Worm (Caenorhabditis elegans) whole organism, L1 larva: ENCODE data around the gene D1044.6.
A peak's percentile ranks its signal among the peaks of the same experiment; 100 is the strongest.

Experiments used
- C34B4.2 ChIP-seq: sonication (generic microtip); optimal IDR thresholded peaks from 2 replicates; lab custom pipeline; 2017; ENCODE audit warnings: mild to moderate bottlenecking, missing genetic modification characterization, missing compliant biosample characterization
- F16B12.6 ChIP-seq: fragments of 150-350 bp; optimal IDR thresholded peaks from 2 replicates; lab custom pipeline; 2014; ENCODE audit warnings: missing biosample characterization, missing genetic modification characterization
- Y116A8C.19 ChIP-seq: sonication (generic microtip); optimal IDR thresholded peaks from 2 replicates; lab custom pipeline; 2016; ENCODE audit warnings: missing compliant biosample characterization, missing genetic modification characterization, borderline replicate concordance
- alr-1 ChIP-seq: fragments of 200-800 bp; sonication (Bioruptor generic); optimal IDR thresholded peaks from 2 replicates; lab custom pipeline; 2018; ENCODE audit warnings: borderline replicate concordance, mild to moderate bottlenecking, missing genetic modification characterization, missing compliant biosample characterization
- aly-2 ChIP-seq: fragments of 150-350 bp; optimal IDR thresholded peaks from 2 replicates; lab custom pipeline; 2014; ENCODE audit warnings: missing biosample characterization, missing genetic modification characterization
- blmp-1 ChIP-seq: fragments of 150-350 bp; optimal IDR thresholded peaks from 2 replicates; lab custom pipeline; 2014; ENCODE audit warnings: missing biosample characterization, missing genetic modification characterization
- dpl-1 ChIP-seq, 3 experiments: fragments of 150-350 bp in 2 of 3; sonication (generic microtip) in 1 of 3; optimal IDR thresholded peaks; 2 replicates each; lab custom pipeline; 2014 to 2017; ENCODE audit warnings: missing biosample characterization in 3 of 3, missing genetic modification characterization in 3 of 3, missing genetic modification reagents in 3 of 3
- efl-1 ChIP-seq, 4 experiments: fragments of 150-350 bp; optimal IDR thresholded peaks in 3 of 4; peaks in 1 of 4; 1 replicate in 1 of 4; 2 replicates in 3 of 4; lab custom pipeline; 2014; ENCODE audit warnings: missing biosample characterization in 2 of 4, missing genetic modification characterization in 2 of 4, missing genetic modification reagents in 2 of 4
- elt-2 ChIP-seq: sonication (generic microtip); optimal IDR thresholded peaks from 2 replicates; lab custom pipeline; 2016; ENCODE audit warnings: missing genetic modification characterization, mild to moderate bottlenecking, inconsistent platforms, missing compliant biosample characterization, missing genetic modification reagents
- fkh-4 ChIP-seq: sonication (generic microtip); optimal IDR thresholded peaks from 2 replicates; lab custom pipeline; 2016; ENCODE audit warnings: missing compliant biosample characterization, missing genetic modification characterization, borderline replicate concordance
- fkh-8 ChIP-seq: sonication (generic microtip); optimal IDR thresholded peaks from 2 replicates; lab custom pipeline; 2016; ENCODE audit warnings: mild to moderate bottlenecking, missing genetic modification characterization, missing compliant biosample characterization
- fos-1 ChIP-seq: fragments of 150-350 bp; optimal IDR thresholded peaks from 2 replicates; lab custom pipeline; 2014; ENCODE audit warnings: missing biosample characterization, missing genetic modification characterization
- grh-1 ChIP-seq: fragments of 200-800 bp; sonication (Bioruptor generic); IDR thresholded peaks from 2 replicates; pipeline ENCODE4 v1.3.6; 2022; ENCODE audit warnings: missing genetic modification reagents, missing genetic modification characterization, missing compliant biosample characterization
- hpl-2 ChIP-seq: fragments of 150-350 bp; optimal IDR thresholded peaks from 2 replicates; lab custom pipeline; 2014; ENCODE audit warnings: missing biosample characterization, missing genetic modification reagents, missing genetic modification characterization
- jun-1 ChIP-seq: fragments of 150-350 bp; optimal IDR thresholded peaks from 2 replicates; lab custom pipeline; 2014; ENCODE audit warnings: missing biosample characterization, missing genetic modification reagents, missing genetic modification characterization
- lin-14 ChIP-seq: fragments of 200-800 bp; sonication (Bioruptor generic); optimal IDR thresholded peaks from 2 replicates; lab custom pipeline; 2018; ENCODE audit warnings: mild to moderate bottlenecking, missing genetic modification characterization, moderate library complexity, missing compliant biosample characterization
- lin-15B ChIP-seq: fragments of 150-350 bp; sonication (generic microtip); optimal IDR thresholded peaks from 3 replicates; lab custom pipeline; 2014; ENCODE audit warnings: missing biosample characterization, missing genetic modification characterization
- lin-35 ChIP-seq, 2 experiments: fragments of 150-350 bp; optimal IDR thresholded peaks; 2 replicates each; lab custom pipeline; 2014; ENCODE audit warnings: missing biosample characterization in 2 of 2, missing genetic modification characterization in 2 of 2, missing genetic modification reagents in 2 of 2
- lsy-2 ChIP-seq, 2 experiments: fragments of 150-350 bp; optimal IDR thresholded peaks; 2 replicates each; lab custom pipeline; 2014; ENCODE audit warnings: missing biosample characterization in 2 of 2, missing genetic modification characterization in 2 of 2
- nhr-12 ChIP-seq: sonication (generic microtip); optimal IDR thresholded peaks from 2 replicates; lab custom pipeline; 2017; ENCODE audit warnings: missing biosample characterization, missing genetic modification characterization
- nhr-19 ChIP-seq: fragments of 200-800 bp; sonication (Bioruptor generic); conservative IDR thresholded peaks from 2 replicates; pipeline ENCODE4 v1.3.6; 2022; ENCODE audit warnings: missing genetic modification characterization, missing compliant biosample characterization
- nhr-20 ChIP-seq: sonication (generic microtip); optimal IDR thresholded peaks from 2 replicates; lab custom pipeline; 2016; ENCODE audit warnings: mild to moderate bottlenecking, missing genetic modification characterization, missing compliant biosample characterization
- nhr-237 ChIP-seq: fragments of 150-350 bp; optimal IDR thresholded peaks from 2 replicates; lab custom pipeline; 2014; ENCODE audit warnings: missing biosample characterization, missing genetic modification characterization
- nhr-28 ChIP-seq: fragments of 150-350 bp; optimal IDR thresholded peaks from 2 replicates; lab custom pipeline; 2014; ENCODE audit warnings: missing biosample characterization, missing genetic modification characterization
- nhr-47 ChIP-seq: sonication (generic microtip); optimal IDR thresholded peaks from 2 replicates; lab custom pipeline; 2016; ENCODE audit warnings: mild to moderate bottlenecking, missing genetic modification characterization, moderate library complexity, missing compliant biosample characterization
- nhr-71 ChIP-seq: sonication (generic microtip); optimal IDR thresholded peaks from 2 replicates; lab custom pipeline; 2016; ENCODE audit warnings: mild to moderate bottlenecking, missing genetic modification characterization, moderate library complexity, missing compliant biosample characterization
- nhr-85 ChIP-seq: sonication (generic microtip); peaks from one replicate; lab custom pipeline; 2016; ENCODE audit warnings: missing genetic modification characterization, inconsistent platforms, missing compliant biosample characterization
- nhr-90 ChIP-seq: sonication (generic microtip); optimal IDR thresholded peaks from 2 replicates; lab custom pipeline; 2016; ENCODE audit warnings: mild to moderate bottlenecking, missing genetic modification characterization, missing compliant biosample characterization; ENCODE audit not compliant: poor library complexity
- pqm-1 ChIP-seq: sonication (generic microtip); optimal IDR thresholded peaks from 3 replicates; lab custom pipeline; 2017; ENCODE audit warnings: missing biosample characterization, missing genetic modification characterization
- skn-1 ChIP-seq: fragments of 150-350 bp; optimal IDR thresholded peaks from 2 replicates; lab custom pipeline; 2014; ENCODE audit warnings: missing biosample characterization, missing genetic modification characterization
- snpc-4 ChIP-seq: fragments of 150-350 bp; optimal IDR thresholded peaks from 2 replicates; lab custom pipeline; 2014; ENCODE audit warnings: missing biosample characterization, missing genetic modification characterization
- snu-23 ChIP-seq: sonication (generic microtip); optimal IDR thresholded peaks from 2 replicates; lab custom pipeline; 2016; ENCODE audit warnings: missing genetic modification characterization, missing compliant biosample characterization
- sox-4 ChIP-seq: sonication (generic microtip); optimal IDR thresholded peaks from 2 replicates; lab custom pipeline; 2016; ENCODE audit warnings: missing genetic modification characterization, missing compliant biosample characterization
- sptf-1 ChIP-seq: fragments of 150-350 bp; optimal IDR thresholded peaks from 2 replicates; lab custom pipeline; 2014; ENCODE audit warnings: missing biosample characterization, missing genetic modification characterization
- swsn-7 ChIP-seq: sonication (generic microtip); optimal IDR thresholded peaks from 2 replicates; lab custom pipeline; 2016; ENCODE audit warnings: missing genetic modification characterization, missing compliant biosample characterization
- tbx-2 ChIP-seq: sonication (generic microtip); optimal IDR thresholded peaks from 2 replicates; lab custom pipeline; 2016; ENCODE audit warnings: missing genetic modification characterization, missing compliant biosample characterization
- unc-130 ChIP-seq: fragments of 150-350 bp; optimal IDR thresholded peaks from 2 replicates; lab custom pipeline; 2017; ENCODE audit warnings: missing biosample characterization, missing genetic modification characterization, inconsistent platforms
- xbp-1 ChIP-seq: sonication (generic microtip); optimal IDR thresholded peaks from 2 replicates; lab custom pipeline; 2016; ENCODE audit warnings: missing genetic modification characterization, missing compliant biosample characterization
- zag-1 ChIP-seq: fragments of 150-350 bp; optimal IDR thresholded peaks from 2 replicates; lab custom pipeline; 2014; ENCODE audit warnings: missing biosample characterization, missing genetic modification characterization

Gene D1044.6

DNA sequence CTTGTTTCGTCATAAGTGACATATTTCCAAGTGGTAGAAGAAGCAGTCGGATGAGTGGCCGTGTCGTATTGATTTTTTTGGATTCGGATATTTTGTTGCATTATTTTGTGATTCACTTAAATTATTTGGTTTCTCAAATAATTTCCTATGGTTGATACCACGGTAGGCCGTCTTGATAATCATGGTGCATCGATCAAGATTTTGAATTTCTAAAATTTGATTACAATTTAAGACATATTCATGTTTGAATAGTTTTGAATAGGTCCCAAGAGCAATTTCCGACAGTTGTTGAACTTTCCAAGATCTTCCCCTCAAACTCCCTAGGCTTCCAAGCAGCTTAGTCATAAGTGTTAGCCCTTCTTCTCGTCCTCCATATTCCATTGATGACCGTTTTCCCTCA lies 21.0 kb downstream of the D1044.6 start, which contains the start of gene D1044.4:
TSS of gene D1044.4 (minus strand) at position 101 of the 400 bp plus-strand sequence.
- TF ChIP-seq dpl-1 (GFP tag; optimal IDR thresholded peaks at IDR 0.05; lab: Kevin White, UChicago) (no peak), xbp-1 (no peak), elt-2 (no peak), fkh-4 (no peak), nhr-71 (tag; lab: Kevin White, UChicago) (no peak), Y116A8C.19 (tag; lab: Kevin White, UChicago) (no peak), nhr-12 (tag; lab: Kevin White, UChicago) (no peak), nhr-28 (tag; lab: Kevin White, UChicago) (no peak), jun-1 (tag; lab: Kevin White, UChicago) (no peak), lin-15B (no peak), snpc-4 (no peak), zag-1 (tag; lab: Kevin White, UChicago) (no peak)

DNA sequence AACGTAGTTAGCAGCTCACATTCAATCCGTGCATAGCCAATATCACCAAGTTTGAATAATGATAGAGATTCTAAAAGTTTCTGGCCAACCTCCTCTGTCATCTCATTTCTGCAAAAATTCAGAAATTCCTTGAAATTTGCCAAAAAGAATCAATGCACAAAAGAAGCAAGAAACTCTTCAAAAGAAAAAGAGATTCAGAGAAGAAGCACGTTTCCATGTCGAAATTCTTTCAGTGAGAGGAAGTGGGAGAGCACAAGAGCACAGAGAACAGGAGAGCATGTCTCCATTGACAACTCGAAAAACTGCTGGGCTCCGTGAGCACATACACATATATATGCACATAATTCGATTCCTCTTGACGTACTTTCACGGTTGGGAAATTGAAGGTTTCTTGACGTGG lies 25.6 kb downstream of the D1044.6 start, which contains the start of gene nekl-4:
TSS of gene nekl-4 (minus strand) at position 101 of the 400 bp plus-strand sequence.
- peak; percentile 78 for TF ChIP-seq fkh-8 (tag; lab: Kevin White, UChicago)
- TF ChIP-seq sptf-1 (tag; lab: Kevin White, UChicago), result no peak

DNA sequence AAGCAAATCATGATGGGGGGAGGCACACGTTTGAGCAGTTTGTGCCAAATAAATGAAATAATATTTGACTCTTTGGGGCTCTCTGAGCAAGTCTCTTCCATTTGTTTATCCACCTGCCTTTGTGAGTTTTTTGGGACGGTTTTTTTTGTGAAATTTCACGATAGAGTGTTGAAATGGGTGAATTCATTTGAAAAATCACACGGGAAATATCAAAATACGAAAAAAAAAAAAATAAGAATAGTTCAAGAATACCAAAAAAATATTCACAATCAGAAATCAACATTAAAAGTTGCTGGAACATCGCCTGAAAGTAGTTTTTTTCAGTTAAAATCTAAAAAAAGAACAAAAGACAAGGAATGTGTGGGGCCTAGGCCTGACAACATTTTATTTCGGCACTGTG lies 30.5 kb downstream of the D1044.6 start, which contains the start of gene pqn-25:
TSS of gene pqn-25 (minus strand) at position 101 of the 400 bp plus-strand sequence.
- TF ChIP-seq nhr-47 (tag; lab: Kevin White, UChicago), result no peak
- TF ChIP-seq, all 84 proteins: peak for 0

DNA sequence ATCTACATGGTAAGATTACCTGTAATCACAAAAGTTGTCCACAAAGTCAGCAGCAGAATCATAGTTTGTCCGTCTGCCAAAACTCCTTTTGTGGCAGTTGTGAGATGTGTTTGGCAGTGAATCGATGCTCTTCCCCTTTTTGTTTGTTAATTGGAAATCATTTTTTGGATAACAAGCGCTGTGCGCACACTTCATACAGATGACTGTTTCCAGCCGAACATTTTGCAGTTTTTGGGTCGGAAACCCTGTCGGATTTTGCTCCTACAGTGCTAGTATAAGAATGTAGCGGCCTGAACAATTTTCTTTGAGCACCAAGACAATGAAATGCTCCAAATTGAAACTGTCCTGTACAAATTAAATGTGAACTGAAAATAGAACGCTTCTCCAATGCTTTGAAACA lies 34.3 kb downstream of the D1044.6 start, which contains the start of gene D1044.7:
TSS of gene D1044.7 (minus strand) at position 101 of the 400 bp plus-strand sequence.
- TF ChIP-seq efl-1 (optimal IDR thresholded peaks at IDR 0.05; lab: Kevin White, UChicago) (no peak), efl-1 (GFP tag; optimal IDR thresholded peaks at IDR 0.05 in 1 of 2; lab: Kevin White, UChicago) (peak in 1 of 2 experiments; percentile 42), nhr-19 (GFP tag; lab: Robert Waterston, UW) (no peak), Y116A8C.19 (tag; lab: Kevin White, UChicago) (no peak)

DNA sequence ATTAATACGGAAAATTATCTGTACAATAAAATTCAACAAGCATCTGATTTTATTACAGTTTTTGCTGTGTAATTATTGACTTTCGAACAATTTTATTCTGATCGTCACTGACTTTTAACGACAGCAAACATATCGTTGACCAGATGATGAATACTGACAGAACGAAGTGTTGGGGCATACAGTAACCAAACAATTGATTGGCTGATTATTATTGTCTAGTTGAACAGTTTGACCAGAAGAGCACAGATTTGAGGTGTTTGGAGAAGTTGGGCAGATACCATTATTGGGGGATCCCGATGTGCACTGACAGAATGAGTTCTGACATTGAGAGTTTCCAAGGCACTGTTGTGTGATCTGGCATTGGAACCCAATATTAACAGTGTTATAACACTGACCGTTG lies 36.0 kb downstream of the D1044.6 start:
- TF ChIP-seq nhr-237 (no peak), Y116A8C.19 (tag; lab: Kevin White, UChicago) (no peak), efl-1 (optimal IDR thresholded peaks at IDR 0.05; lab: Kevin White, UChicago) (no peak), efl-1 (GFP tag; optimal IDR thresholded peaks at IDR 0.05 in 1 of 2; lab: Kevin White, UChicago) (peak in 1 of 2 experiments; percentile 92), skn-1 (tag; lab: Kevin White, UChicago) (no peak), alr-1 (tag; lab: Kevin White, UChicago) (no peak), pqm-1 (tag; lab: Kevin White, UChicago) (no peak), nhr-71 (tag; lab: Kevin White, UChicago) (no peak), sptf-1 (tag; lab: Kevin White, UChicago) (no peak), fkh-4 (no peak)
- TF ChIP-seq, all 84 proteins: peak for 1

DNA sequence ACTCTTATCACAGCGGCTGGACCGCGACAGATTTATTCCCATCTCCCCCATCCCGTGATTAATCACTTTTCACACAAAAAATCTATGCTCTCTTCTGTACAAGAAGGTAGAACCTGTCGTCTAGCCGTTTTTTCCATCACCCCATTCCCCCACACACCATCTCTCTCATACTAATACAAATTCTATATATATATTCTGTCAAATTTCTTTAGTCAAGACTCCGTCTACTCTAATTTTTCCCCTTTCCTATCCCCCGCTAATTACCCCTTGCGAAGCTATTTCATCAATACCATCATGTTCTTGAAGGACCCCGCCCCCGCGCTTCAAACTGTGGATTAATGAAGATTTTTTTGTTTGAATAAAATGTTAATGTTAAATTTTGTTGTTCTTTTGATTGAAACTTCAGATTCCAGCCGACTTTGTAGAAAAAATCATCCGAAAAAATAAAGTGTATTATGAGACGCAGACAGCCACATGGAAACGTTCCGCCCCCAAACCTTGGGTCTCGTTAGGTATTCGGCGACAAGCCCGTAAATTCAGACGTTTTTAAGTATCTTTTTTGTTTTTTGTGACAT lies 36.9 kb downstream of the D1044.6 start:
- TF ChIP-seq fkh-8 (tag; lab: Kevin White, UChicago) (peak; percentile 40), lin-14 (GFP tag; lab: Kevin White, UChicago) (no peak), elt-2 (peak; percentile 61), aly-2 (no peak), blmp-1 (tag; lab: Kevin White, UChicago) (no peak), lin-35 (GFP tag; optimal IDR thresholded peaks at IDR 0.05; lab: Kevin White, UChicago) (peak in 1 of 2 experiments; percentile 21), unc-130 (tag; lab: Kevin White, UChicago) (no peak), lsy-2 (tag; optimal IDR thresholded peaks at IDR 0.05; lab: Kevin White, UChicago) (no peak), sox-4 (peak; percentile 9), hpl-2 (no peak), nhr-85 (tag; lab: Kevin White, UChicago) (peak; percentile 82), nhr-47 (tag; lab: Kevin White, UChicago) (peak; percentile 55), C34B4.2 (tag; lab: Kevin White, UChicago) (no peak), swsn-7 (tag; lab: Kevin White, UChicago) (peak; percentile 14), fos-1 (tag; lab: Kevin White, UChicago) (no peak), grh-1 (GFP tag; lab: Robert Waterston, UW) (peak; percentile 55), F16B12.6 (tag; lab: Kevin White, UChicago) (no peak), nhr-90 (tag; lab: Kevin White, UChicago) (peak; percentile 54), efl-1 (optimal IDR thresholded peaks at IDR 0.05; lab: Kevin White, UChicago) (peak in 1 of 2 experiments; percentile 21), efl-1 (GFP tag; optimal IDR thresholded peaks at IDR 0.05 in 1 of 2; lab: Kevin White, UChicago) (peak in 1 of 2 experiments; percentile 92), lin-15B (no peak), nhr-71 (tag; lab: Kevin White, UChicago) (peak; percentile 51), nhr-19 (GFP tag; lab: Robert Waterston, UW) (peak; percentile 33), snu-23 (GFP tag; lab: Kevin White, UChicago) (peak; percentile 52), nhr-20 (tag; lab: Kevin White, UChicago) (peak; percentile 26), tbx-2 (tag; lab: Kevin White, UChicago) (no peak)
